Worm (Caenorhabditis elegans) whole organism, L1 larva: ENCODE measurements around the gene fbxa-75.

Experiments
- C04F5.9 ChIP-seq: sonication (generic microtip); optimal IDR thresholded peaks from 2 replicates; lab custom pipeline; 2016; ENCODE audit warnings: missing genetic modification characterization, missing compliant biosample characterization
- ama-1 ChIP-seq: fragments of 150-350 bp; optimal IDR thresholded peaks from 2 replicates; lab custom pipeline; 2014
- egl-27 ChIP-seq, 2 experiments: fragments of 150-350 bp in 1 of 2; sonication (generic microtip); optimal IDR thresholded peaks; 3 replicates each; lab custom pipeline; 2017 to 2018; ENCODE audit warnings: missing biosample characterization in 2 of 2, missing genetic modification characterization in 2 of 2, missing genetic modification reagents in 2 of 2
- fos-1 ChIP-seq: fragments of 150-350 bp; optimal IDR thresholded peaks from 2 replicates; lab custom pipeline; 2014; ENCODE audit warnings: missing biosample characterization, missing genetic modification characterization
- isw-1 ChIP-seq: fragments of 200-800 bp; sonication (Bioruptor generic); IDR thresholded peaks from 2 replicates; pipeline ENCODE4 v1.3.6; 2022; ENCODE audit warnings: missing genetic modification characterization, missing compliant biosample characterization
- lsy-2 ChIP-seq, 2 experiments: fragments of 150-350 bp; optimal IDR thresholded peaks; 2 replicates each; lab custom pipeline; 2014; ENCODE audit warnings: missing biosample characterization in 2 of 2, missing genetic modification characterization in 2 of 2
- mdl-1 ChIP-seq, 2 experiments: fragments of 150-350 bp; optimal IDR thresholded peaks; 2 replicates each; lab custom pipeline; 2014 to 2017; ENCODE audit warnings: missing biosample characterization in 2 of 2, missing genetic modification characterization in 2 of 2, inconsistent platforms in 1 of 2
- nhr-28 ChIP-seq: fragments of 150-350 bp; optimal IDR thresholded peaks from 2 replicates; lab custom pipeline; 2014; ENCODE audit warnings: missing biosample characterization, missing genetic modification characterization
- snpc-4 ChIP-seq: fragments of 150-350 bp; optimal IDR thresholded peaks from 2 replicates; lab custom pipeline; 2014; ENCODE audit warnings: missing biosample characterization, missing genetic modification characterization
- tbx-2 ChIP-seq: sonication (generic microtip); optimal IDR thresholded peaks from 2 replicates; lab custom pipeline; 2016; ENCODE audit warnings: missing genetic modification characterization, missing compliant biosample characterization
- unc-62 ChIP-seq: fragments of 150-350 bp; optimal IDR thresholded peaks from 2 replicates; lab custom pipeline; 2014; ENCODE audit warnings: missing biosample characterization, missing genetic modification reagents, missing genetic modification characterization

- TF ChIP-seq egl-27 (tag; optimal IDR thresholded peaks at IDR 0.05; lab: Kevin White, UChicago): no peak
- no peak for TF ChIP-seq snpc-4
- no peak for TF ChIP-seq isw-1
- no peak for TF ChIP-seq fos-1 (tag; lab: Kevin White, UChicago)
- TF ChIP-seq C04F5.9 (tag; lab: Kevin White, UChicago): no peak
- TF ChIP-seq ama-1 (lab: Kevin White, UChicago): no peak
- no peak for TF ChIP-seq unc-62
- TF ChIP-seq tbx-2 (tag; lab: Kevin White, UChicago): no peak
- no peak for TF ChIP-seq lsy-2 (tag; optimal IDR thresholded peaks at IDR 0.05; lab: Kevin White, UChicago)
- no peak for TF ChIP-seq nhr-28 (tag; lab: Kevin White, UChicago)
- no peak for TF ChIP-seq mdl-1 (tag; optimal IDR thresholded peaks at IDR 0.05; lab: Kevin White, UChicago)
These were observed 7.9 kb downstream of the fbxa-75 start for ce11 chrIII:1311367-1311766.
